Worm (Caenorhabditis elegans): ENCODE measurements around the gene skih-2.

Gene skih-2

ce11 chrIV:11159886-11160285, 17.7 kb upstream of the skih-2 start, which contains the start of gene mboa-4:
Gene mboa-4, minus strand, starts transcription at chrIV:11159986.
- TF ChIP-seq tbx-2 (tag; optimal IDR thresholded peaks at IDR 0.05) (no peak), ceh-82 (tag; optimal IDR thresholded peaks at IDR 0.05) (no peak), nfya-1 (tag; optimal IDR thresholded peaks at IDR 0.05; ENCODE audit: insufficient read depth) (no peak), nhr-23 (tag; optimal IDR thresholded peaks at IDR 0.05) (no peak), fkh-10 (GFP tag; optimal IDR thresholded peaks at IDR 0.05) (no peak), snpc-4 (tag; optimal IDR thresholded peaks at IDR 0.05) (no peak), aly-2 (tag; optimal IDR thresholded peaks at IDR 0.05) (no peak)

DNA sequence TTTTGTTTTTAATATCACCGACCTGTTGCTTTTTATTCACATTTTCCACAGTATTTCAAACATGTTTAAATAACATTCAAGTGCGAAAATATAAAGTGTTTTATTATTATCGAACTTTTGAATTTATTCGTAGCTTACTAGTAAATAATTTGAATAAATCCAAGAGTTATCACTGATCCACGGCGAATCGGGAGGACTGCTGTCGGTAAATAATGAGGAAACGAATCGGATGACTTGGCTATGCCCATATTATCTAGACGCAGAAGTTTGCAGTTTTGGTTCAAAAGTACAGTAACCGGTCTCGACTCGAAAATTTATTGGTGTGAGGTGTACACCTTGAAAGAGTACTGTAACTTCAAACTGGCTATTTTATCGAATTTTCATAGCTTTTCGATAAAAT, 14.4 kb upstream of the skih-2 start:
- TF ChIP-seq ceh-16 (tag; optimal IDR thresholded peaks at IDR 0.05) (no peak), snpc-4 (tag; optimal IDR thresholded peaks at IDR 0.05) (no peak), egl-5 (tag; optimal IDR thresholded peaks at IDR 0.05) (no peak), eor-1 (tag; optimal IDR thresholded peaks at IDR 0.05) (no peak), zag-1 (tag; optimal IDR thresholded peaks at IDR 0.05) (no peak), mdl-1 (tag; optimal IDR thresholded peaks at IDR 0.05) (no peak), jun-1 (tag; optimal IDR thresholded peaks at IDR 0.05) (no peak), nhr-237 (tag; optimal IDR thresholded peaks at IDR 0.05) (no peak), fos-1 (tag; optimal IDR thresholded peaks at IDR 0.05) (no peak), elt-1 (tag; optimal IDR thresholded peaks at IDR 0.05) (no peak), tbx-2 (tag; optimal IDR thresholded peaks at IDR 0.05) (no peak), mml-1 (tag; optimal IDR thresholded peaks at IDR 0.05) (no peak), lsy-12 (tag; optimal IDR thresholded peaks at IDR 0.05) (no peak), fkh-10 (GFP tag; optimal IDR thresholded peaks at IDR 0.05) (no peak), ztf-4 (tag; optimal IDR thresholded peaks at IDR 0.05) (no peak), nhr-77 (tag; optimal IDR thresholded peaks at IDR 0.05) (no peak), lin-39 (tag; optimal IDR thresholded peaks at IDR 0.05) (no peak), daf-12 (tag; optimal IDR thresholded peaks at IDR 0.05) (no peak), nhr-67 (tag; optimal IDR thresholded peaks at IDR 0.05) (no peak)

ce11 chrIV:11154425-11155114, 12.4 kb upstream of the skih-2 start, which contains the start of gene C08F8.3:
Gene C08F8.3, plus strand, starts transcription at chrIV:11155044.
- TF ChIP-seq nfya-1 (tag; optimal IDR thresholded peaks at IDR 0.05; ENCODE audit: insufficient read depth), result peak; percentile 67

- TF ChIP-seq nhr-237 (tag; optimal IDR thresholded peaks at IDR 0.05), result no peak
- peak; percentile 53 for TF ChIP-seq ama-1 (optimal IDR thresholded peaks at IDR 0.05)
Measured at ce11 chrIV:11150844-11151243, 8.7 kb upstream of the skih-2 start, which contains the start of gene C08F8.2. Gene C08F8.2, plus strand, starts transcription at chrIV:11150997.

- no peak for TF ChIP-seq fkh-2 (tag; optimal IDR thresholded peaks at IDR 0.05)
- TF ChIP-seq lin-15B (tag; optimal IDR thresholded peaks at IDR 0.05), result peak; percentile 95
- TF ChIP-seq nhr-43 (tag; optimal IDR thresholded peaks at IDR 0.05; ENCODE audit: poor library complexity, severe bottlenecking), result peak; percentile 82
- TF ChIP-seq nhr-11 (tag; optimal IDR thresholded peaks at IDR 0.05), result peak; percentile 75
- peak; percentile 67 for TF ChIP-seq ama-1 (optimal IDR thresholded peaks at IDR 0.05)
- peak; percentile 85 for TF ChIP-seq zag-1 (tag; optimal IDR thresholded peaks at IDR 0.05)
- TF ChIP-seq ceh-16 (tag; optimal IDR thresholded peaks at IDR 0.05), result peak; percentile 49
- TF ChIP-seq nfya-1 (tag; optimal IDR thresholded peaks at IDR 0.05; ENCODE audit: insufficient read depth), result peak; percentile 98
- TF ChIP-seq nhr-77 (tag; optimal IDR thresholded peaks at IDR 0.05), result peak; percentile 40
- TF ChIP-seq elt-3 (tag; optimal IDR thresholded peaks at IDR 0.05), result peak in 1 of 3 experiments; percentile 66
- TF ChIP-seq tbx-2 (tag; optimal IDR thresholded peaks at IDR 0.05), result peak; percentile 81
- TF ChIP-seq fos-1 (tag; optimal IDR thresholded peaks at IDR 0.05), result no peak
- peak; percentile 97 for TF ChIP-seq pha-4 (tag; optimal IDR thresholded peaks at IDR 0.05)
- peak; percentile 96 for TF ChIP-seq lsy-12 (tag; optimal IDR thresholded peaks at IDR 0.05)
- TF ChIP-seq nhr-237 (tag; optimal IDR thresholded peaks at IDR 0.05), result no peak
- TF ChIP-seq mml-1 (tag; optimal IDR thresholded peaks at IDR 0.05), result peak; percentile 64
- TF ChIP-seq egl-5 (tag; optimal IDR thresholded peaks at IDR 0.05), result peak; percentile 84
- peak; percentile 1 for TF ChIP-seq sea-2 (GFP tag; optimal IDR thresholded peaks at IDR 0.05)
- peak; percentile 43 for TF ChIP-seq ceh-82 (tag; optimal IDR thresholded peaks at IDR 0.05)
- no peak for TF ChIP-seq nhr-67 (tag; optimal IDR thresholded peaks at IDR 0.05)
- TF ChIP-seq eor-1 (tag; optimal IDR thresholded peaks at IDR 0.05), result no peak
- peak; percentile 88 for TF ChIP-seq jun-1 (tag; optimal IDR thresholded peaks at IDR 0.05)
- peak; percentile 87 for TF ChIP-seq skn-1 (tag; optimal IDR thresholded peaks at IDR 0.05)
- peak; percentile 32 for TF ChIP-seq egl-27 (tag; optimal IDR thresholded peaks at IDR 0.05)
- peak; percentile 82 for TF ChIP-seq snpc-4 (tag; optimal IDR thresholded peaks at IDR 0.05)
- peak; percentile 90 for TF ChIP-seq pqm-1 (tag; optimal IDR thresholded peaks at IDR 0.05)
- no peak for TF ChIP-seq nhr-12 (tag; optimal IDR thresholded peaks at IDR 0.05)
- TF ChIP-seq nhr-25 (tag; optimal IDR thresholded peaks at IDR 0.05), result peak; percentile 92
- no peak for TF ChIP-seq unc-62 (GFP tag; optimal IDR thresholded peaks at IDR 0.05)
- TF ChIP-seq ceh-9 (tag; optimal IDR thresholded peaks at IDR 0.05), result no peak
- peak; percentile 97 for TF ChIP-seq nhr-23 (tag; optimal IDR thresholded peaks at IDR 0.05)
- no peak for TF ChIP-seq daf-12 (tag; optimal IDR thresholded peaks at IDR 0.05)
- TF ChIP-seq elt-2 (tag; optimal IDR thresholded peaks at IDR 0.05), result peak; percentile 87
Measured at ce11 chrIV:11149454-11150163, 7.4 kb upstream of the skih-2 start, which contains the start of the genes F01G4.6 and pfd-1. Gene F01G4.6, minus strand, starts transcription at chrIV:11149504. Gene pfd-1, plus strand, starts transcription at chrIV:11150113.
